Fruit fly (Drosophila melanogaster) whole organism, embryonic: Measurements from ENCODE around the gene Cep290.

Experiments used
- Atf-2 ChIP-seq: fragments of 200-800 bp; sonication (Bioruptor generic); optimal IDR thresholded peaks from 2 replicates; lab custom pipeline; 2016; ENCODE audit warnings: missing biosample characterization, missing genetic modification characterization
- CG11504 ChIP-seq: fragments of 200-800 bp; sonication (Bioruptor generic); optimal IDR thresholded peaks from 3 replicates; lab custom pipeline; 2019; ENCODE audit warnings: missing biosample characterization, mild to moderate bottlenecking, missing genetic modification characterization, moderate library complexity
- CG16815 ChIP-seq: fragments of 200-800 bp; sonication (Bioruptor generic); optimal IDR thresholded peaks from 3 replicates; lab custom pipeline; 2017; ENCODE audit warnings: missing biosample characterization, mild to moderate bottlenecking, missing genetic modification characterization
- CG17385 ChIP-seq: fragments of 200-800 bp; sonication (Bioruptor generic); optimal IDR thresholded peaks from 3 replicates; lab custom pipeline; 2018; ENCODE audit warnings: missing biosample characterization, mild to moderate bottlenecking, missing genetic modification characterization
- CG17802 ChIP-seq: fragments of 200-800 bp; sonication (Bioruptor generic); optimal IDR thresholded peaks from 2 replicates; lab custom pipeline; 2018; ENCODE audit warnings: missing biosample characterization, mild to moderate bottlenecking, missing genetic modification characterization, moderate library complexity
- CG1832 ChIP-seq: fragments of 200-800 bp; sonication (Bioruptor generic); optimal IDR thresholded peaks from 2 replicates; lab custom pipeline; 2017; ENCODE audit warnings: missing biosample characterization, mild to moderate bottlenecking, missing genetic modification characterization, inconsistent platforms
- CG2116 ChIP-seq: fragments of 200-800 bp; sonication (Bioruptor generic); optimal IDR thresholded peaks from 3 replicates; lab custom pipeline; 2018; ENCODE audit warnings: missing biosample characterization, mild to moderate bottlenecking, missing genetic modification characterization
- CG30431 ChIP-seq: fragments of 200-800 bp; sonication (Bioruptor generic); optimal IDR thresholded peaks from 2 replicates; lab custom pipeline; 2017; ENCODE audit warnings: missing biosample characterization, missing genetic modification characterization
- CG3065 ChIP-seq: fragments of 200-800 bp; sonication (Bioruptor generic); optimal IDR thresholded peaks from 2 replicates; lab custom pipeline; 2016; ENCODE audit warnings: missing biosample characterization, missing genetic modification characterization
- CG7271 ChIP-seq: fragments of 200-800 bp; sonication (Bioruptor generic); optimal IDR thresholded peaks from 2 replicates; lab custom pipeline; 2018; ENCODE audit warnings: missing biosample characterization, mild to moderate bottlenecking, missing genetic modification characterization, moderate library complexity
- CG7556 ChIP-seq: fragments of 200-800 bp; sonication (Bioruptor generic); optimal IDR thresholded peaks from 2 replicates; lab custom pipeline; 2017; ENCODE audit warnings: missing biosample characterization, mild to moderate bottlenecking, missing genetic modification characterization
- CG7928 ChIP-seq: fragments of 200-800 bp; sonication (Bioruptor generic); optimal IDR thresholded peaks from 2 replicates; lab custom pipeline; 2017; ENCODE audit warnings: missing biosample characterization, mild to moderate bottlenecking, missing genetic modification characterization
- CG7987 ChIP-seq: fragments of 200-800 bp; sonication (Bioruptor generic); optimal IDR thresholded peaks from 2 replicates; lab custom pipeline; 2018; ENCODE audit warnings: missing biosample characterization, mild to moderate bottlenecking, missing genetic modification characterization, moderate library complexity
- CG8281 ChIP-seq: fragments of 200-800 bp; sonication (Bioruptor generic); optimal IDR thresholded peaks from 2 replicates; lab custom pipeline; 2018; ENCODE audit warnings: missing biosample characterization, mild to moderate bottlenecking, missing genetic modification characterization, moderate library complexity
- CG8290 ChIP-seq, 3 experiments: fragments of 200-800 bp; sonication (Bioruptor generic); optimal IDR thresholded peaks; 2 replicates each; lab custom pipeline; 2016 to 2019; ENCODE audit warnings: missing biosample characterization in 3 of 3, missing genetic modification characterization in 3 of 3, mild to moderate bottlenecking in 2 of 3, moderate library complexity in 1 of 3
- CG8359 ChIP-seq: fragments of 200-800 bp; sonication (Bioruptor generic); optimal IDR thresholded peaks from 2 replicates; lab custom pipeline; 2017; ENCODE audit warnings: missing biosample characterization, mild to moderate bottlenecking, missing genetic modification characterization, borderline replicate concordance
- CG8944 ChIP-seq: fragments of 200-800 bp; sonication (Bioruptor generic); optimal IDR thresholded peaks from 3 replicates; lab custom pipeline; 2016; ENCODE audit warnings: missing biosample characterization, missing genetic modification characterization
- CG9876 ChIP-seq: fragments of 200-800 bp; sonication (Bioruptor generic); optimal IDR thresholded peaks from 2 replicates; lab custom pipeline; 2016; ENCODE audit warnings: missing biosample characterization, missing genetic modification characterization
- Dbx ChIP-seq: fragments of 200-800 bp; sonication (Bioruptor generic); IDR thresholded peaks from 3 replicates; pipeline ENCODE4 v1.3.6; 2022; ENCODE audit warnings: missing biosample characterization, missing genetic modification characterization
- E2f1 ChIP-seq: fragments of 200-800 bp; sonication (Bioruptor generic); IDR thresholded peaks from 2 replicates; pipeline ENCODE4 v1.3.6; 2022; ENCODE audit warnings: missing biosample characterization, missing genetic modification characterization
- Elba2 ChIP-seq: fragments of 200-800 bp; sonication (Bioruptor generic); optimal IDR thresholded peaks from 3 replicates; lab custom pipeline; 2016; ENCODE audit warnings: missing biosample characterization, missing genetic modification characterization
- HLH4C ChIP-seq: fragments of 200-800 bp; sonication (Bioruptor generic); IDR thresholded peaks from 3 replicates; pipeline ENCODE4 v1.3.6; 2022; ENCODE audit warnings: missing biosample characterization, missing genetic modification characterization; ENCODE audit not compliant: partially characterized antibody
- MTF-1 ChIP-seq: fragments of 200-800 bp; sonication (Bioruptor generic); optimal IDR thresholded peaks from 2 replicates; lab custom pipeline; 2018; ENCODE audit warnings: missing biosample characterization, mild to moderate bottlenecking, missing genetic modification characterization, borderline replicate concordance
- Max ChIP-seq: fragments of 200-800 bp; sonication (Bioruptor generic); optimal IDR thresholded peaks from 2 replicates; lab custom pipeline; 2016; ENCODE audit warnings: missing biosample characterization, mild to moderate bottlenecking, missing genetic modification characterization
- NC2β ChIP-seq: fragments of 200-800 bp; sonication (Bioruptor generic); optimal IDR thresholded peaks from 2 replicates; lab custom pipeline; 2016; ENCODE audit warnings: missing biosample characterization, missing genetic modification characterization
- Neu2 ChIP-seq: fragments of 200-800 bp; sonication (Bioruptor generic); optimal IDR thresholded peaks from 3 replicates; lab custom pipeline; 2016; ENCODE audit warnings: missing biosample characterization, missing genetic modification characterization, borderline replicate concordance
- Nf-YC ChIP-seq: fragments of 200-800 bp; optimal IDR thresholded peaks from 3 replicates; lab custom pipeline; 2019; ENCODE audit warnings: missing biosample characterization, mild to moderate bottlenecking, missing genetic modification characterization, moderate library complexity
- Side ChIP-seq: fragments of 200-800 bp; sonication (Bioruptor generic); optimal IDR thresholded peaks from 2 replicates; lab custom pipeline; 2016; ENCODE audit warnings: missing biosample characterization, missing genetic modification characterization
- Sin3A ChIP-seq: fragments of >200 bp; optimal IDR thresholded peaks from 2 replicates; lab custom pipeline; 2018
- Sry-β ChIP-seq: fragments of 200-800 bp; sonication (Bioruptor generic); optimal IDR thresholded peaks from 2 replicates; lab custom pipeline; 2018; ENCODE audit warnings: missing biosample characterization, mild to moderate bottlenecking, missing genetic modification characterization, moderate library complexity
- bbx ChIP-seq: fragments of 200-800 bp; sonication (Bioruptor generic); IDR thresholded peaks from 2 replicates; pipeline ENCODE4 v1.3.6; 2022; ENCODE audit warnings: missing biosample characterization, missing genetic modification characterization; ENCODE audit not compliant: partially characterized antibody
- cad ChIP-seq: fragments of >200 bp; optimal IDR thresholded peaks from 2 replicates; lab custom pipeline; 2017; ENCODE audit warnings: missing biosample characterization, missing genetic modification characterization
- fd3F ChIP-seq: fragments of 200-800 bp; sonication (Bioruptor generic); optimal IDR thresholded peaks from 2 replicates; lab custom pipeline; 2018; ENCODE audit warnings: missing biosample characterization, mild to moderate bottlenecking, missing genetic modification characterization, moderate library complexity
- gce ChIP-seq: fragments of 200-800 bp; sonication (Bioruptor generic); IDR thresholded peaks from 3 replicates; pipeline ENCODE4 v1.3.6; 2022; ENCODE audit warnings: missing biosample characterization, missing genetic modification characterization
- gcm ChIP-seq: fragments of 200-800 bp; sonication (Bioruptor generic); optimal IDR thresholded peaks from 2 replicates; lab custom pipeline; 2019; ENCODE audit warnings: missing biosample characterization, mild to moderate bottlenecking, missing genetic modification characterization, moderate library complexity
- grn ChIP-seq: fragments of 200-800 bp; sonication (Bioruptor generic); optimal IDR thresholded peaks from 3 replicates; lab custom pipeline; 2017; ENCODE audit warnings: missing biosample characterization, missing genetic modification characterization
- h ChIP-seq: fragments of >200 bp; optimal IDR thresholded peaks from 2 replicates; lab custom pipeline; 2017
- lmd ChIP-seq: fragments of 200-800 bp; sonication (Bioruptor generic); IDR thresholded peaks from 2 replicates; pipeline ENCODE4 v1.3.6; 2022; ENCODE audit warnings: missing biosample characterization, missing genetic modification characterization
- nerfin-1 ChIP-seq: fragments of 200-800 bp; sonication (Bioruptor generic); optimal IDR thresholded peaks from 3 replicates; lab custom pipeline; 2019; ENCODE audit warnings: missing biosample characterization, mild to moderate bottlenecking, missing genetic modification characterization, moderate library complexity
- otp ChIP-seq: fragments of 200-800 bp; sonication (Bioruptor generic); IDR thresholded peaks from 3 replicates; pipeline ENCODE4, ENCODE4 v1.3.6; 2022; ENCODE audit warnings: missing biosample characterization, missing genetic modification characterization
- pros ChIP-seq: fragments of 200-800 bp; sonication (Bioruptor generic); optimal IDR thresholded peaks from 3 replicates; lab custom pipeline; 2019; ENCODE audit warnings: missing biosample characterization, mild to moderate bottlenecking, missing genetic modification characterization, moderate library complexity
- sens-2 ChIP-seq: fragments of 200-800 bp; sonication (Bioruptor generic); IDR thresholded peaks from 2 replicates; pipeline ENCODE4 v1.3.6; 2022; ENCODE audit warnings: missing biosample characterization, missing genetic modification characterization
- sug ChIP-seq: fragments of 200-800 bp; optimal IDR thresholded peaks from 2 replicates; lab custom pipeline; 2019; ENCODE audit warnings: missing biosample characterization, mild to moderate bottlenecking, missing genetic modification characterization, moderate library complexity
- tap ChIP-seq: fragments of 200-800 bp; optimal IDR thresholded peaks from 3 replicates; lab custom pipeline; 2019; ENCODE audit warnings: missing biosample characterization, mild to moderate bottlenecking, missing genetic modification characterization, moderate library complexity
- tio ChIP-seq: fragments of 200-800 bp; sonication (Bioruptor generic); optimal IDR thresholded peaks from 2 replicates; lab custom pipeline; 2017; ENCODE audit warnings: missing biosample characterization, missing genetic modification characterization, inconsistent platforms
- tll ChIP-seq, 2 experiments: fragments of 200-800 bp in 1 of 2; fragments of >200 bp in 1 of 2; sonication (Bioruptor generic) in 1 of 2; optimal IDR thresholded peaks; 2 replicates each; lab custom pipeline; 2017 to 2019; ENCODE audit warnings: missing biosample characterization in 2 of 2, missing genetic modification characterization in 2 of 2, mild to moderate bottlenecking in 1 of 2, moderate library complexity in 1 of 2
- trem ChIP-seq: fragments of 200-800 bp; optimal IDR thresholded peaks from 3 replicates; lab custom pipeline; 2019; ENCODE audit warnings: missing biosample characterization, mild to moderate bottlenecking, missing genetic modification characterization, moderate library complexity
- ttk ChIP-seq: fragments of 200-800 bp; sonication (Bioruptor generic); IDR thresholded peaks from 2 replicates; pipeline ENCODE4 v2.1.2; 2022; ENCODE audit warnings: missing biosample characterization, missing genetic modification characterization
- wdn ChIP-seq: fragments of 200-800 bp; sonication (Bioruptor generic); IDR thresholded peaks from 2 replicates; pipeline ENCODE4 v1.3.6; 2022; ENCODE audit warnings: missing biosample characterization, missing genetic modification characterization
- z ChIP-seq: fragments of 200-800 bp; sonication (Bioruptor generic); IDR thresholded peaks from 3 replicates; pipeline ENCODE4 v1.3.6; 2022; ENCODE audit warnings: missing biosample characterization, missing genetic modification characterization

The Cep290 gene

dm6 chr3L:882236-882891 is 38.6 kb downstream of the Cep290 start (continued):
- TF ChIP-seq CG8281 (tag; lab: Kevin White, UChicago) (no peak), CG8290 (GFP tag; optimal IDR thresholded peaks at IDR 0.05; lab: Kevin White, UChicago) (peak; percentile 73), CG8290 (tag; optimal IDR thresholded peaks at IDR 0.05; lab: Kevin White, UChicago) (peak in 1 of 2 experiments; percentile 32), MTF-1 (GFP tag; lab: Kevin White, UChicago) (no peak), nerfin-1 (tag; lab: Kevin White, UChicago) (no peak), CG7987 (GFP tag; lab: Kevin White, UChicago) (no peak), tio (no peak), CG1832 (GFP tag; lab: Kevin White, UChicago) (no peak), lmd (GFP tag; lab: Robert Waterston, UW) (peak; percentile 32; the same call in 1 of the 2 replicates), grn (GFP tag; lab: Kevin White, UChicago) (no peak), sug (tag; lab: Kevin White, UChicago) (no peak), wdn (no peak), gcm (GFP tag; lab: Kevin White, UChicago) (no peak), pros (GFP tag; lab: Kevin White, UChicago) (no peak), CG9876 (GFP tag; lab: Kevin White, UChicago) (no peak), E2f1 (GFP tag; lab: Robert Waterston, UW) (no peak), gce (GFP tag; lab: Robert Waterston, UW) (no peak), CG7556 (GFP tag; lab: Kevin White, UChicago) (peak; percentile 38), bbx (GFP tag; lab: Robert Waterston, UW) (no peak), tll (GFP tag; optimal IDR thresholded peaks at IDR 0.05; lab: Kevin White, UChicago) (no peak), CG2116 (GFP tag; lab: Kevin White, UChicago) (no peak), Sin3A (lab: Kevin White, UChicago) (no peak), z (GFP tag; lab: Robert Waterston, UW) (no peak), Atf-2 (GFP tag; lab: Kevin White, UChicago) (no peak), Dbx (no peak), CG8944 (GFP tag; lab: Kevin White, UChicago) (no peak), trem (tag; lab: Kevin White, UChicago) (no peak), fd3F (no peak), otp (GFP tag; lab: Robert Waterston, UW) (no peak), CG7928 (GFP tag; lab: Kevin White, UChicago) (no peak), h (no peak), Neu2 (GFP tag; lab: Kevin White, UChicago) (no peak), CG8359 (GFP tag; lab: Kevin White, UChicago) (no peak), HLH4C (GFP tag; lab: Robert Waterston, UW) (no peak), NC2β (GFP tag; lab: Kevin White, UChicago) (no peak), cad (GFP tag; lab: Kevin White, UChicago) (no peak), sens-2 (GFP tag; lab: Robert Waterston, UW) (no peak), CG16815 (GFP tag; lab: Kevin White, UChicago) (no peak), Max (GFP tag; lab: Kevin White, UChicago) (no peak), Sry-β (no peak), CG3065 (GFP tag; lab: Kevin White, UChicago) (no peak), ttk (GFP tag; lab: Robert Waterston, UW) (no peak), CG17385 (GFP tag; lab: Kevin White, UChicago) (no peak), CG7271 (tag; lab: Kevin White, UChicago) (no peak), CG30431 (GFP tag; lab: Kevin White, UChicago) (no peak), Elba2 (GFP tag; lab: Kevin White, UChicago) (no peak), CG11504 (tag; lab: Kevin White, UChicago) (peak; percentile 59), CG17802 (no peak), Nf-YC (tag; lab: Kevin White, UChicago) (no peak), Side (GFP tag; lab: Kevin White, UChicago) (no peak), tap (peak; percentile 50)
